Fruit fly (Drosophila melanogaster) whole organism, embryonic: ENCODE measurements around the gene CG9782.

Source experiments
- Atf6 ChIP-seq: fragments of 200-800 bp; sonication (Bioruptor generic); IDR thresholded peaks from 2 replicates; pipeline ENCODE4 v1.3.6; 2022; ENCODE audit warnings: missing biosample characterization, missing genetic modification characterization
- CG12744 ChIP-seq: fragments of 200-800 bp; sonication (Bioruptor generic); optimal IDR thresholded peaks from 2 replicates; lab custom pipeline; 2016; ENCODE audit warnings: missing biosample characterization, missing genetic modification characterization
- CG13123 ChIP-seq: fragments of 200-800 bp; sonication (Bioruptor generic); optimal IDR thresholded peaks from 2 replicates; lab custom pipeline; 2016; ENCODE audit warnings: missing biosample characterization, missing genetic modification characterization
- CG13624 ChIP-seq: fragments of 200-800 bp; sonication (Bioruptor generic); optimal IDR thresholded peaks from 2 replicates; lab custom pipeline; 2016; ENCODE audit warnings: missing biosample characterization, missing genetic modification characterization
- CG15269 ChIP-seq: fragments of 200-800 bp; sonication (Bioruptor generic); optimal IDR thresholded peaks from 2 replicates; lab custom pipeline; 2018; ENCODE audit warnings: missing biosample characterization, mild to moderate bottlenecking, missing genetic modification characterization, moderate library complexity
- CG17385 ChIP-seq: fragments of 200-800 bp; sonication (Bioruptor generic); optimal IDR thresholded peaks from 3 replicates; lab custom pipeline; 2018; ENCODE audit warnings: missing biosample characterization, mild to moderate bottlenecking, missing genetic modification characterization
- CG1832 ChIP-seq: fragments of 200-800 bp; sonication (Bioruptor generic); optimal IDR thresholded peaks from 2 replicates; lab custom pipeline; 2017; ENCODE audit warnings: missing biosample characterization, mild to moderate bottlenecking, missing genetic modification characterization, inconsistent platforms
- CG18599 ChIP-seq: fragments of 200-800 bp; sonication (Bioruptor generic); optimal IDR thresholded peaks from 3 replicates; lab custom pipeline; 2017; ENCODE audit warnings: missing biosample characterization, missing genetic modification characterization, mild to moderate bottlenecking, moderate library complexity, missing genetic modification reagents
- CG18764 ChIP-seq: fragments of 200-800 bp; sonication (Bioruptor generic); optimal IDR thresholded peaks from 3 replicates; lab custom pipeline; 2016; ENCODE audit warnings: missing biosample characterization, missing genetic modification characterization
- CG2120 ChIP-seq: fragments of 200-800 bp; sonication (Bioruptor generic); optimal IDR thresholded peaks from 3 replicates; lab custom pipeline; 2016; ENCODE audit warnings: missing biosample characterization, missing genetic modification characterization
- CG2712 ChIP-seq: fragments of 200-800 bp; optimal IDR thresholded peaks from 3 replicates; lab custom pipeline; 2019; ENCODE audit warnings: missing biosample characterization, mild to moderate bottlenecking, missing genetic modification characterization, moderate library complexity
- CG3163 ChIP-seq: fragments of 200-800 bp; sonication (Bioruptor generic); optimal IDR thresholded peaks from 3 replicates; lab custom pipeline; 2016; ENCODE audit warnings: missing biosample characterization, missing genetic modification characterization
- CG33557 ChIP-seq: fragments of 200-800 bp; sonication (Bioruptor generic); optimal IDR thresholded peaks from 2 replicates; lab custom pipeline; 2019; ENCODE audit warnings: missing biosample characterization, mild to moderate bottlenecking, missing genetic modification characterization, moderate library complexity
- CG6791 ChIP-seq: fragments of 200-800 bp; sonication (Bioruptor generic); IDR thresholded peaks from 3 replicates; pipeline ENCODE4 v1.3.6; 2022; ENCODE audit warnings: missing biosample characterization, missing genetic modification characterization; ENCODE audit not compliant: partially characterized antibody
- CG7271 ChIP-seq: fragments of 200-800 bp; sonication (Bioruptor generic); optimal IDR thresholded peaks from 2 replicates; lab custom pipeline; 2018; ENCODE audit warnings: missing biosample characterization, mild to moderate bottlenecking, missing genetic modification characterization, moderate library complexity
- CG9437 ChIP-seq: fragments of 200-800 bp; sonication (Bioruptor generic); optimal IDR thresholded peaks from 2 replicates; lab custom pipeline; 2018; ENCODE audit warnings: missing biosample characterization, mild to moderate bottlenecking, missing genetic modification characterization
- CG9876 ChIP-seq: fragments of 200-800 bp; sonication (Bioruptor generic); optimal IDR thresholded peaks from 2 replicates; lab custom pipeline; 2016; ENCODE audit warnings: missing biosample characterization, missing genetic modification characterization
- CG9932 ChIP-seq: fragments of 200-800 bp; sonication (Bioruptor generic); IDR thresholded peaks from 2 replicates; pipeline ENCODE4 v1.3.6; 2022; ENCODE audit warnings: missing biosample characterization, missing genetic modification characterization
- CTCF ChIP-seq: fragments of 200-800 bp; sonication (Bioruptor generic); optimal IDR thresholded peaks from 2 replicates; lab custom pipeline; 2017; ENCODE audit warnings: missing biosample characterization, mild to moderate bottlenecking, missing genetic modification characterization, moderate library complexity
- CoRest ChIP-seq: fragments of 200-800 bp; sonication (Bioruptor generic); optimal IDR thresholded peaks from 3 replicates; lab custom pipeline; 2018; ENCODE audit warnings: missing biosample characterization, mild to moderate bottlenecking, missing genetic modification characterization, moderate library complexity
- Deaf1 ChIP-seq: fragments of 200-800 bp; optimal IDR thresholded peaks from 3 replicates; lab custom pipeline; 2019; ENCODE audit warnings: missing biosample characterization, mild to moderate bottlenecking, missing genetic modification characterization, moderate library complexity
- Dip3 ChIP-seq: fragments of 200-800 bp; sonication (Bioruptor generic); optimal IDR thresholded peaks from 3 replicates; lab custom pipeline; 2016; ENCODE audit warnings: missing biosample characterization, missing genetic modification characterization
- Ets97D ChIP-seq: fragments of 200-800 bp; sonication (Bioruptor generic); optimal IDR thresholded peaks from 3 replicates; lab custom pipeline; 2016; ENCODE audit warnings: missing biosample characterization, missing genetic modification characterization
- HHEX ChIP-seq: fragments of 200-800 bp; sonication (Bioruptor generic); optimal IDR thresholded peaks from 3 replicates; lab custom pipeline; 2017; ENCODE audit warnings: missing biosample characterization, mild to moderate bottlenecking, missing genetic modification characterization, missing genetic modification reagents
- Hr39 ChIP-seq: fragments of >200 bp; optimal IDR thresholded peaks from 2 replicates; lab custom pipeline; 2017
- Meics ChIP-seq: fragments of 200-800 bp; sonication (Bioruptor generic); optimal IDR thresholded peaks from 2 replicates; lab custom pipeline; 2017; ENCODE audit warnings: missing biosample characterization, mild to moderate bottlenecking, missing genetic modification characterization
- NK7.1 ChIP-seq: fragments of 200-800 bp; sonication (Bioruptor generic); optimal IDR thresholded peaks from 3 replicates; lab custom pipeline; 2016; ENCODE audit warnings: missing biosample characterization, missing genetic modification characterization
- Nf-YB ChIP-seq: fragments of 200-800 bp; sonication (Bioruptor generic); optimal IDR thresholded peaks from 3 replicates; lab custom pipeline; 2019; ENCODE audit warnings: missing biosample characterization, mild to moderate bottlenecking, missing genetic modification characterization, moderate library complexity
- Oaz ChIP-seq: fragments of 200-800 bp; sonication (Bioruptor generic); IDR thresholded peaks from 2 replicates; pipeline ENCODE4 v1.3.6; 2022; ENCODE audit warnings: missing biosample characterization, missing genetic modification characterization
- Oli ChIP-seq: fragments of 200-800 bp; sonication (Bioruptor generic); optimal IDR thresholded peaks from 2 replicates; lab custom pipeline; 2018; ENCODE audit warnings: missing biosample characterization, mild to moderate bottlenecking, missing genetic modification characterization, moderate library complexity
- Side ChIP-seq: fragments of 200-800 bp; sonication (Bioruptor generic); optimal IDR thresholded peaks from 2 replicates; lab custom pipeline; 2016; ENCODE audit warnings: missing biosample characterization, missing genetic modification characterization
- Sox100B ChIP-seq: fragments of 200-800 bp; sonication (Bioruptor generic); optimal IDR thresholded peaks from 3 replicates; lab custom pipeline; 2018; ENCODE audit warnings: missing biosample characterization, mild to moderate bottlenecking, missing genetic modification characterization
- Taf1 ChIP-seq: fragments of 200-800 bp; sonication (Bioruptor generic); IDR thresholded peaks from 2 replicates; pipeline ENCODE4 v1.3.6; 2022; ENCODE audit warnings: missing biosample characterization, missing genetic modification characterization
- ac ChIP-seq: fragments of 200-800 bp; sonication (Bioruptor generic); optimal IDR thresholded peaks from 3 replicates; lab custom pipeline; 2017; ENCODE audit warnings: missing biosample characterization, mild to moderate bottlenecking, missing genetic modification characterization
- ato ChIP-seq: fragments of 200-800 bp; sonication (Bioruptor generic); IDR thresholded peaks from 2 replicates; pipeline ENCODE4 v1.3.6; 2022; ENCODE audit warnings: missing biosample characterization, missing genetic modification characterization; ENCODE audit not compliant: partially characterized antibody
- az2 ChIP-seq: fragments of 200-800 bp; sonication (Bioruptor generic); optimal IDR thresholded peaks from 3 replicates; lab custom pipeline; 2016; ENCODE audit warnings: missing biosample characterization, missing genetic modification characterization
- bsh ChIP-seq, 2 experiments: fragments of 200-800 bp; sonication (Bioruptor generic); optimal IDR thresholded peaks; 2 replicates each; lab custom pipeline; 2017 to 2018; ENCODE audit warnings: mild to moderate bottlenecking in 2 of 2, missing biosample characterization in 2 of 2, missing genetic modification characterization in 2 of 2, moderate library complexity in 1 of 2
- cas ChIP-seq: fragments of 200-800 bp; sonication (Bioruptor generic); IDR thresholded peaks from 2 replicates; pipeline ENCODE4 v1.3.6; 2022; ENCODE audit warnings: missing biosample characterization, missing genetic modification characterization
- dimm ChIP-seq: fragments of 200-800 bp; sonication (Bioruptor generic); IDR thresholded peaks from 2 replicates; pipeline ENCODE4 v1.3.6; 2022; ENCODE audit warnings: missing biosample characterization, missing genetic modification characterization
- ftz-f1 ChIP-seq: fragments of 200-800 bp; sonication (Bioruptor generic); optimal IDR thresholded peaks from 2 replicates; lab custom pipeline; 2016; ENCODE audit warnings: missing biosample characterization, missing genetic modification characterization
- gt ChIP-seq: fragments of 200-800 bp; sonication (Bioruptor generic); IDR thresholded peaks from 2 replicates; pipeline ENCODE4 v1.3.6; 2022; ENCODE audit warnings: missing biosample characterization, missing genetic modification characterization
- her ChIP-seq: fragments of 200-800 bp; sonication (Bioruptor generic); optimal IDR thresholded peaks from 2 replicates; lab custom pipeline; 2016; ENCODE audit warnings: missing biosample characterization, missing genetic modification characterization
- ind ChIP-seq: fragments of 200-800 bp; sonication (Bioruptor generic); optimal IDR thresholded peaks from 3 replicates; lab custom pipeline; 2016; ENCODE audit warnings: missing biosample characterization, missing genetic modification characterization
- kni ChIP-seq: fragments of 200-800 bp; sonication (Bioruptor generic); optimal IDR thresholded peaks from 3 replicates; lab custom pipeline; 2017; ENCODE audit warnings: mild to moderate bottlenecking, missing biosample characterization, missing genetic modification reagents, missing genetic modification characterization
- luna ChIP-seq: fragments of 200-800 bp; sonication (Bioruptor generic); optimal IDR thresholded peaks from 2 replicates; lab custom pipeline; 2016; ENCODE audit warnings: missing biosample characterization, missing genetic modification characterization
- otp ChIP-seq: fragments of 200-800 bp; sonication (Bioruptor generic); IDR thresholded peaks from 3 replicates; pipeline ENCODE4, ENCODE4 v1.3.6; 2022; ENCODE audit warnings: missing biosample characterization, missing genetic modification characterization
- p53 ChIP-seq: fragments of 200-800 bp; sonication (Bioruptor generic); optimal IDR thresholded peaks from 2 replicates; lab custom pipeline; 2016; ENCODE audit warnings: missing biosample characterization, missing genetic modification characterization
- pan ChIP-seq, 4 experiments: fragments of >200 bp in 3 of 4; fragments of 200-800 bp in 1 of 4; sonication (Bioruptor generic) in 1 of 4; optimal IDR thresholded peaks in 3 of 4; IDR thresholded peaks in 1 of 4; 2 replicates each; pipeline versions ENCODE4 v1.3.6 to Lab custom; 2017 to 2022; ENCODE audit warnings: missing biosample characterization in 2 of 4, missing genetic modification characterization in 2 of 4, mixed read lengths in 1 of 4
- stc ChIP-seq: fragments of 200-800 bp; sonication (Bioruptor generic); IDR thresholded peaks from 2 replicates; pipeline ENCODE4 v1.3.6; 2022; ENCODE audit warnings: missing biosample characterization, missing genetic modification characterization
- usp ChIP-seq: fragments of >200 bp; optimal IDR thresholded peaks from 2 replicates; lab custom pipeline; 2017; ENCODE audit warnings: missing biosample characterization, missing genetic modification characterization
- vfl ChIP-seq: fragments of 200-800 bp; sonication (Bioruptor generic); optimal IDR thresholded peaks from 2 replicates; lab custom pipeline; 2016; ENCODE audit warnings: missing biosample characterization, missing genetic modification characterization

The CG9782 gene

DNA sequence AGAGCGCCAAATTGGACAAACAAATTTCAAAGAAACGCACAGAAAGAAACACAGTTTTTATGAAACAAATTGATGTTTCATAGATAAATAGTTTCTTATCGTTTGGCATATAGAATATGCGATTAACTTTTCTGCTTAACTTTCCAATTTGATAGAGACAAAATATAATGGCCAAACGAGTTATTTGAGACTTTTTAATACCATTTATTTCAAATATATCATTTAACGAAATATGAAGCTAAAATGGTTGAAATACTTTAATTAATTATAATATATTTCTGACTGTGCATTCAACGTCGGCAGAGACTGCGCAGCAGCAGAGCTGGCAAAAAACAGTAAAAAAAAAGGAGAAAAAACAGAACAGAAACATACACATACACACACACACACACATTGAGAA lies 35.8 kb downstream of the CG9782 start (continued):
- TF ChIP-seq Oli (tag; lab: Kevin White, UChicago) (peak; percentile 35), Atf6 (GFP tag; lab: Robert Waterston, UW) (0 out of 2 replicates have a peak, but pooled peaks have one; percentile 12), CoRest (tag; lab: Kevin White, UChicago) (peak; percentile 24), ato (GFP tag; lab: Robert Waterston, UW) (no peak), HHEX (GFP tag; lab: Kevin White, UChicago) (peak; percentile 7), az2 (GFP tag; lab: Kevin White, UChicago) (no peak), luna (GFP tag; lab: Kevin White, UChicago) (no peak), CG3163 (GFP tag; lab: Kevin White, UChicago) (no peak), kni (GFP tag; lab: Kevin White, UChicago) (no peak), Meics (GFP tag; lab: Kevin White, UChicago) (peak; percentile 45), CG15269 (tag; lab: Kevin White, UChicago) (peak; percentile 43), CTCF (no peak), vfl (no peak), CG2120 (GFP tag; lab: Kevin White, UChicago) (peak; percentile 43), usp (GFP tag; lab: Kevin White, UChicago) (no peak), Hr39 (no peak), ind (GFP tag; lab: Kevin White, UChicago) (no peak), her (GFP tag; lab: Kevin White, UChicago) (no peak), Nf-YB (GFP tag; lab: Kevin White, UChicago) (no peak), otp (GFP tag; lab: Robert Waterston, UW) (no peak), CG9437 (GFP tag; lab: Kevin White, UChicago) (no peak), CG17385 (no peak), Taf1 (GFP tag; lab: Robert Waterston, UW) (no peak), NK7.1 (GFP tag; lab: Kevin White, UChicago) (no peak), CG2712 (tag; lab: Kevin White, UChicago) (peak; percentile 5), dimm (GFP tag; lab: Robert Waterston, UW) (no peak), CG18764 (GFP tag; lab: Kevin White, UChicago) (no peak), ac (GFP tag; lab: Kevin White, UChicago) (no peak), gt (no peak), CG1832 (GFP tag; lab: Kevin White, UChicago) (no peak), CG12744 (GFP tag; lab: Kevin White, UChicago) (no peak), CG9932 (GFP tag; lab: Robert Waterston, UW) (peak; percentile 36; the same call in 1 of the 2 replicates), CG9876 (GFP tag; lab: Kevin White, UChicago) (no peak), Oaz (GFP tag; lab: Robert Waterston, UW) (no peak), ftz-f1 (GFP tag; lab: Kevin White, UChicago) (no peak), pan (optimal IDR thresholded peaks at IDR 0.05; lab: Kevin White, UChicago) (no peak), pan (GFP tag; optimal IDR thresholded peaks at IDR 0.05 in 1 of 2, IDR thresholded peaks at IDR 0.05 in 1 of 2) (no peak), stc (GFP tag; lab: Robert Waterston, UW) (no peak), CG33557 (GFP tag; lab: Kevin White, UChicago) (no peak), cas (GFP tag; lab: Robert Waterston, UW) (no peak), CG13624 (GFP tag; lab: Kevin White, UChicago) (no peak), CG13123 (GFP tag; lab: Kevin White, UChicago) (no peak), Dip3 (no peak), Side (GFP tag; lab: Kevin White, UChicago) (no peak), CG18599 (GFP tag; lab: Kevin White, UChicago) (peak; percentile 63), CG7271 (tag; lab: Kevin White, UChicago) (no peak), Sox100B (GFP tag; lab: Kevin White, UChicago) (peak; percentile 17), Ets97D (GFP tag; lab: Kevin White, UChicago) (no peak), Deaf1 (no peak), CG6791 (GFP tag; lab: Robert Waterston, UW) (no peak), bsh (GFP tag; optimal IDR thresholded peaks at IDR 0.05; lab: Kevin White, UChicago) (no peak), p53 (GFP tag; lab: Kevin White, UChicago) (no peak)
